Fruit fly (Drosophila melanogaster) whole organism, prepupa: ENCODE results near the gene Lgr4.

Source experiments
- Blimp-1 ChIP-seq: fragments of 200-800 bp; sonication (Bioruptor generic); optimal IDR thresholded peaks from 3 replicates; lab custom pipeline; 2017; ENCODE audit warnings: missing biosample characterization, missing genetic modification characterization, mild to moderate bottlenecking, moderate library complexity, missing genetic modification reagents
- CG10631 ChIP-seq: fragments of 200-800 bp; sonication (Bioruptor generic); optimal IDR thresholded peaks from 2 replicates; lab custom pipeline; 2016; ENCODE audit warnings: missing biosample characterization, missing genetic modification characterization
- CG10669 ChIP-seq: fragments of 200-800 bp; sonication (Bioruptor generic); optimal IDR thresholded peaks from 3 replicates; lab custom pipeline; 2018; ENCODE audit warnings: missing biosample characterization, mild to moderate bottlenecking, missing genetic modification characterization, moderate library complexity
- CG11762 ChIP-seq: fragments of 200-800 bp; sonication (Bioruptor generic); optimal IDR thresholded peaks from 3 replicates; lab custom pipeline; 2016; ENCODE audit warnings: missing biosample characterization, missing genetic modification characterization; ENCODE audit not compliant: insufficient read depth
- CG11902 ChIP-seq: fragments of 200-800 bp; sonication (Bioruptor generic); optimal IDR thresholded peaks from 3 replicates; lab custom pipeline; 2016; ENCODE audit warnings: missing biosample characterization, missing genetic modification characterization
- CG15336 ChIP-seq: fragments of 200-800 bp; sonication (Bioruptor generic); IDR thresholded peaks from 2 replicates; pipeline ENCODE4 v1.3.6; 2022; ENCODE audit warnings: missing biosample characterization, missing genetic modification characterization
- CG16779 ChIP-seq: fragments of 200-800 bp; sonication (Bioruptor generic); optimal IDR thresholded peaks from 3 replicates; lab custom pipeline; 2017; ENCODE audit warnings: missing biosample characterization, mild to moderate bottlenecking, missing genetic modification characterization
- CG3032 ChIP-seq: fragments of 200-800 bp; optimal IDR thresholded peaks from 2 replicates; lab custom pipeline; 2019; ENCODE audit warnings: missing biosample characterization, mild to moderate bottlenecking, missing genetic modification characterization, moderate library complexity
- CG31627 ChIP-seq: fragments of 200-800 bp; sonication (Bioruptor generic); optimal IDR thresholded peaks from 3 replicates; lab custom pipeline; 2016; ENCODE audit warnings: missing biosample characterization, missing genetic modification characterization
- CG32006 ChIP-seq: fragments of 200-800 bp; sonication (Bioruptor generic); optimal IDR thresholded peaks from 3 replicates; lab custom pipeline; 2017; ENCODE audit warnings: missing biosample characterization, mild to moderate bottlenecking, missing genetic modification characterization
- CG6163 ChIP-seq: fragments of 200-800 bp; sonication (Bioruptor generic); IDR thresholded peaks from 3 replicates; pipeline ENCODE4 v1.3.6; 2022; ENCODE audit warnings: missing biosample characterization, missing genetic modification characterization
- CG6792 ChIP-seq: fragments of 200-800 bp; sonication (Bioruptor generic); optimal IDR thresholded peaks from 3 replicates; lab custom pipeline; 2016; ENCODE audit warnings: missing biosample characterization, missing genetic modification characterization
- CG6808 ChIP-seq: fragments of 200-800 bp; sonication (Bioruptor generic); optimal IDR thresholded peaks from 3 replicates; lab custom pipeline; 2017; ENCODE audit warnings: missing biosample characterization, missing genetic modification characterization, mild to moderate bottlenecking, moderate library complexity, missing genetic modification reagents
- Eip75B ChIP-seq: fragments of 200-800 bp; sonication (Bioruptor generic); optimal IDR thresholded peaks from 3 replicates; lab custom pipeline; 2016; ENCODE audit warnings: missing biosample characterization, missing genetic modification characterization
- Eip78C ChIP-seq: fragments of 200-800 bp; sonication (Bioruptor generic); peaks from one replicate; lab custom pipeline; 2016; ENCODE audit warnings: missing biosample characterization, missing genetic modification characterization
- Eip93F ChIP-seq: fragments of 200-800 bp; sonication (Bioruptor generic); optimal IDR thresholded peaks from 2 replicates; lab custom pipeline; 2016; ENCODE audit warnings: missing biosample characterization, mild to moderate bottlenecking, missing genetic modification characterization
- Ets96B ChIP-seq: fragments of 200-800 bp; optimal IDR thresholded peaks from 2 replicates; lab custom pipeline; 2019; ENCODE audit warnings: missing biosample characterization, mild to moderate bottlenecking, missing genetic modification characterization, moderate library complexity
- Hr38 ChIP-seq: sonication (Bioruptor generic); optimal IDR thresholded peaks from 2 replicates; lab custom pipeline; 2016; ENCODE audit warnings: missing biosample characterization, missing genetic modification characterization
- Hr39 ChIP-seq: fragments of 200-800 bp; sonication (Bioruptor generic); optimal IDR thresholded peaks from 2 replicates; lab custom pipeline; 2016; ENCODE audit warnings: missing biosample characterization, missing genetic modification characterization
- OdsH ChIP-seq: fragments of 200-800 bp; sonication (Bioruptor generic); optimal IDR thresholded peaks from 3 replicates; lab custom pipeline; 2016; ENCODE audit warnings: missing biosample characterization, missing genetic modification characterization
- Sox102F ChIP-seq: fragments of 200-800 bp; sonication (Bioruptor generic); optimal IDR thresholded peaks from 2 replicates; lab custom pipeline; 2016; ENCODE audit warnings: missing biosample characterization, mild to moderate bottlenecking, missing genetic modification characterization
- Sox15 ChIP-seq: fragments of 200-800 bp; sonication (Bioruptor generic); optimal IDR thresholded peaks from 3 replicates; lab custom pipeline; 2016; ENCODE audit warnings: missing biosample characterization, missing genetic modification characterization
- acj6 ChIP-seq: fragments of 200-800 bp; sonication (Bioruptor generic); optimal IDR thresholded peaks from 3 replicates; lab custom pipeline; 2016; ENCODE audit warnings: missing biosample characterization, missing genetic modification characterization
- dsx ChIP-seq: fragments of 200-800 bp; optimal IDR thresholded peaks from 3 replicates; lab custom pipeline; 2019; ENCODE audit warnings: missing biosample characterization, mild to moderate bottlenecking, missing genetic modification characterization, moderate library complexity; ENCODE audit not compliant: poor library complexity, severe bottlenecking
- esn ChIP-seq: fragments of 200-800 bp; sonication (Bioruptor generic); optimal IDR thresholded peaks from 2 replicates; lab custom pipeline; 2016; ENCODE audit warnings: missing biosample characterization, mild to moderate bottlenecking, missing genetic modification characterization, moderate library complexity
- fd59A ChIP-seq: fragments of 200-800 bp; sonication (Bioruptor generic); optimal IDR thresholded peaks from 2 replicates; lab custom pipeline; 2017; ENCODE audit warnings: missing biosample characterization, mild to moderate bottlenecking, missing genetic modification characterization, missing genetic modification reagents
- fkh ChIP-seq: fragments of 200-800 bp; sonication (Bioruptor generic); optimal IDR thresholded peaks from 3 replicates; lab custom pipeline; 2017; ENCODE audit warnings: missing biosample characterization, mild to moderate bottlenecking, missing genetic modification characterization, moderate library complexity
- lz ChIP-seq: fragments of 200-800 bp; sonication (Bioruptor generic); optimal IDR thresholded peaks from 3 replicates; lab custom pipeline; 2016; ENCODE audit warnings: missing biosample characterization, missing genetic modification characterization
- net ChIP-seq: fragments of 200-800 bp; sonication (Bioruptor generic); optimal IDR thresholded peaks from 3 replicates; lab custom pipeline; 2016; ENCODE audit warnings: missing biosample characterization, missing genetic modification characterization
- salr ChIP-seq, 2 experiments: fragments of 200-800 bp; sonication (Bioruptor generic); optimal IDR thresholded peaks; 3 replicates each; lab custom pipeline; 2016 to 2018; ENCODE audit warnings: missing biosample characterization in 2 of 2, missing genetic modification characterization in 2 of 2, mild to moderate bottlenecking in 1 of 2
- spab ChIP-seq: fragments of 200-800 bp; sonication (Bioruptor generic); optimal IDR thresholded peaks from 2 replicates; lab custom pipeline; 2017; ENCODE audit warnings: missing biosample characterization, mild to moderate bottlenecking, missing genetic modification characterization, missing genetic modification reagents
- svp ChIP-seq: fragments of 200-800 bp; sonication (Bioruptor generic); peaks from one replicate; lab custom pipeline; 2016; ENCODE audit warnings: missing biosample characterization, missing genetic modification characterization
- vri ChIP-seq: fragments of 200-800 bp; sonication (Bioruptor generic); optimal IDR thresholded peaks from 3 replicates; lab custom pipeline; 2016; ENCODE audit warnings: missing biosample characterization, mild to moderate bottlenecking, missing genetic modification characterization

The Lgr4 gene

DNA sequence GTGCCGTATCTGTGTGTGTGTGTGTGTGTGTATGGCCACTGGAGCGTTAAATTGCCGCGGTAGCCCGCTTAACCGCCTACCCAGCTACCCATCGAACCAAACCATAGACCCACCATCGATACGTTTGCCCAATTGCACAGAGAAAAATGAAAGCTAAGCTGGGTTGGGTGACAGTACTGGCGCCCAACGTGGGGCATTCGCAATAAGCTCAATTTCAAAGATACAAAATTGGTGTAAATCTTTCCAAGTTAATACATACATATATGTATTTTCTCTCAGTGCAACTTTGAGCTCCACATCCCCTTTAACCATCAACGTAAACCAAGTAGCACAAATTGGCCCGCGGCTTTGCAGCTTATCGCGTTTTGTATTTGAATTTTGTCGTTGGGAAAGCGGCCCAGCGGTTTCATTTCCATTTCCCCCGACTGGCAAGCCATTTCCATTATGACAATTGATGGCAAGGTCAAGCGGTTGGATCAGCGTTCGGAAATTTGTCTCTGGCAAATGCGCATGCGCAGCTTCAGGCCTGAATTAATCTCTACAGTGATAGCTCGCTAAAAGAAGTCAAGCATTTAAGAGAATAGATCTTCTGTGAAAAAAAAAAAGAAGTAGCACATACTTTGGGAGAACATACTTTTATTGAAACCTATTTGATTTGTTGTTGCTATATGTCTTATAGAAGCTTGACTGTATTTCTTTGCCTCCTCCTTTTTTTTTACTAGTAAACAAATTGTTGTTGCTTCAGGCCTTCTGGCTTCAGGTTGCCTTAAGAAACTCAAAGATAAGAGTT is 43.6 kb upstream of the Lgr4 start (continued):
- TF ChIP-seq CG10631 (GFP tag; lab: Kevin White, UChicago) (peak; percentile 20), OdsH (GFP tag; lab: Kevin White, UChicago) (peak; percentile 12), CG6163 (GFP tag; lab: Robert Waterston, UW) (peak; percentile 72), net (GFP tag; lab: Kevin White, UChicago) (peak; percentile 22), Eip75B (GFP tag; lab: Kevin White, UChicago) (peak; percentile 3), Sox15 (GFP tag; lab: Kevin White, UChicago) (no peak), Ets96B (no peak), Eip78C (GFP tag; lab: Kevin White, UChicago) (peak; percentile 61), acj6 (GFP tag; lab: Kevin White, UChicago) (peak; percentile 33), esn (GFP tag; lab: Kevin White, UChicago) (no peak), dsx (GFP tag; lab: Kevin White, UChicago) (no peak), Blimp-1 (GFP tag; lab: Kevin White, UChicago) (no peak), CG31627 (GFP tag; lab: Kevin White, UChicago) (no peak), CG6792 (peak; percentile 3), CG11902 (GFP tag; lab: Kevin White, UChicago) (no peak), fkh (peak; percentile 2), lz (peak; percentile 7), fd59A (GFP tag; lab: Kevin White, UChicago) (no peak), CG11762 (no peak), spab (GFP tag; lab: Kevin White, UChicago) (no peak), vri (GFP tag; lab: Kevin White, UChicago) (no peak)

DNA sequence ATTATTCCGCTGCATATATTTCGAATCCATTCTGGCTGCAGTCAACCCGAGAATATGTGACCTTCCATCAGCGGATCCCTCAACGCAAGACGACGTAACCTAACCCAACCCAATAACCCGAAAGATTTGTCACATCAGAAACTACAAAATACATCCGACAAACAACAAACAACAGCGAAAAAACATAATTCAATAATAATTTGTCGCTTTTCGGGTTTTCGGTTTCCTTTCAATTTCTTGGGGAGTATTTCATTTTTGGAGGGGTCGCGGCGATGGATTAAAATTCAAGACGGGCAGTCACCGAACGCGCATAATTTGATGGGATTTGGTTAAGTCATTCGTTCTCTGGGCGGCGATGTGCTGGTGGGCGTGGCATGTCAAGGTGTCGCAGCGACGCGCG is 42.0 kb upstream of the Lgr4 start:
- peak; percentile 28 for TF ChIP-seq svp (GFP tag; lab: Kevin White, UChicago)
- TF ChIP-seq CG31627 (GFP tag; lab: Kevin White, UChicago), result no peak

DNA sequence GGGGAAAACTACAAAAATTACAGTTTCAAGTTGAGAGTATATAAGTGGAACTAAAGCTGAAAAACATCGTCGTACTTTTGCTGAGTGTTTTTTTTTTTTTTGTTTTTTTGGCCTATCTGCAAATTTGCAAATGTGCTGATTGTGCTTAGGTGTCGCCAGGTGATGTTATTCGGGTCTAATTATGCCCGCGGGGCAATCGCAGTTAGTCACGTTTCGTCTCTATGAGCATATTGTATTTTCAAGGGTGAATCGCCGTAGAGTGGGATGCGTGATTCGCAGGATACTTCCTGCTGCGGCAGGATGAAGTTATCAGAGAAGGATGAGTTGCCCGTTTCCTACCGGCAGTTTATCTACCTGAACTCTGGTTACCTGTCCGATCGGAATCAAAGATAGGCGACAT is 40.9 kb upstream of the Lgr4 start:
- no peak for TF ChIP-seq CG32006 (GFP tag; lab: Kevin White, UChicago)
- TF ChIP-seq CG10631 (GFP tag; lab: Kevin White, UChicago), result no peak
- no peak for TF ChIP-seq spab (GFP tag; lab: Kevin White, UChicago)
- no peak for TF ChIP-seq Eip75B (GFP tag; lab: Kevin White, UChicago)
- TF ChIP-seq CG16779, result no peak
- no peak for TF ChIP-seq CG6808 (GFP tag; lab: Kevin White, UChicago)
- TF ChIP-seq Hr39 (GFP tag; lab: Kevin White, UChicago), result no peak
- no peak for TF ChIP-seq salr (GFP tag; optimal IDR thresholded peaks at IDR 0.05; lab: Kevin White, UChicago)
- TF ChIP-seq Hr38 (GFP tag; lab: Kevin White, UChicago), result no peak
- no peak for TF ChIP-seq Sox102F
- no peak for TF ChIP-seq Blimp-1 (GFP tag; lab: Kevin White, UChicago)
- no peak for TF ChIP-seq CG10669
- TF ChIP-seq Eip93F, result no peak

DNA sequence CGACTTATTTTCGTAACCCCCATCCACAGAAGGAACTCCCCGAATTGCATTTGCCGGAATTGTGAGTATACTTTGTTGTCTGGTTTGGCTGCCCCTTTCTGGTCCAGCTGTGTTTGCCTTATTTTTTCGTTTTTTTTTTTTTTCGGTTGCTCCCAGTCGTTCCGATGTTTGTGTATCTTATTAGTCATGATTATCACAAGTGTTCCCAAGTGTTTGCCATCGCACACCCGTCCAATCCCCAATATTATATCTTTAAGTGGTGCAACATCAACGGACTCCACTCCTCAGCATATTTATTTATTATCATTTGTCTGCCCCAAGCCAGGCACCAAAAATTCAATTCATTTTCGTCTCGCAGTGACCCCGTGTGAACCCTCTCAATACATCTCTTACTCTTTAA is 40.3 kb upstream of the Lgr4 start:
- no peak for TF ChIP-seq CG15336 (GFP tag; lab: Robert Waterston, UW)
- TF ChIP-seq Eip78C (GFP tag; lab: Kevin White, UChicago), result no peak
- peak; percentile 56 for TF ChIP-seq fkh
- TF ChIP-seq OdsH (GFP tag; lab: Kevin White, UChicago), result no peak
- TF ChIP-seq vri (GFP tag; lab: Kevin White, UChicago), result peak; percentile 29
- no peak for TF ChIP-seq CG3032 (tag; lab: Kevin White, UChicago)
- TF ChIP-seq svp (GFP tag; lab: Kevin White, UChicago), result peak; percentile 16
